Fruit fly (Drosophila melanogaster) whole organism, wandering third instar larva: ENCODE data around the gene CG6443.

Experiments
- CG9705 ChIP-seq: fragments of 200-800 bp; sonication (Bioruptor generic); optimal IDR thresholded peaks from 2 replicates; lab custom pipeline; 2018; ENCODE audit warnings: missing biosample characterization, mild to moderate bottlenecking, missing genetic modification characterization
- CrebA ChIP-seq: fragments of 200-800 bp; sonication (Bioruptor generic); optimal IDR thresholded peaks from 2 replicates; lab custom pipeline; 2016; ENCODE audit warnings: missing biosample characterization, mild to moderate bottlenecking, missing genetic modification characterization, borderline replicate concordance
- Dfd ChIP-seq: fragments of >200 bp; optimal IDR thresholded peaks from 2 replicates; lab custom pipeline; 2017; ENCODE audit warnings: missing biosample characterization, missing genetic modification characterization
- GATAd ChIP-seq: sonication (Bioruptor generic); optimal IDR thresholded peaks from 2 replicates; lab custom pipeline; 2016; ENCODE audit warnings: missing biosample characterization, missing genetic modification characterization
- Hnf4 ChIP-seq: fragments of 200-800 bp; sonication (Bioruptor generic); optimal IDR thresholded peaks from 2 replicates; lab custom pipeline; 2016; ENCODE audit warnings: missing biosample characterization, mild to moderate bottlenecking, missing genetic modification characterization
- N ChIP-seq: fragments of >200 bp; optimal IDR thresholded peaks from 2 replicates; lab custom pipeline; 2018; ENCODE audit warnings: missing biosample characterization, missing external identifiers, missing genetic modification characterization
- Vsx2 ChIP-seq: fragments of 200-300, 225-300 bp; sonication (Bioruptor generic); optimal IDR thresholded peaks from 2 replicates; lab custom pipeline; 2018; ENCODE audit warnings: missing biosample characterization, missing genetic modification characterization; ENCODE audit not compliant: partially characterized antibody
- brk ChIP-seq: fragments of 200-800 bp; sonication (Bioruptor generic); optimal IDR thresholded peaks from 2 replicates; lab custom pipeline; 2016; ENCODE audit warnings: missing biosample characterization, mild to moderate bottlenecking, missing genetic modification characterization
- dl ChIP-seq, 2 experiments: fragments of 175-275, 200-275 bp in 1 of 2; fragments of 200-275 bp in 1 of 2; sonication (Bioruptor generic); optimal IDR thresholded peaks; lab custom pipeline; 2018; ENCODE audit warnings: mild to moderate bottlenecking in 2 of 2, missing biosample characterization in 2 of 2, missing genetic modification characterization in 2 of 2, moderate library complexity in 2 of 2; ENCODE audit not compliant: partially characterized antibody in 2 of 2, insufficient read depth in 1 of 2
- fru ChIP-seq: fragments of 200-800 bp; sonication (Bioruptor generic); optimal IDR thresholded peaks from 3 replicates; lab custom pipeline; 2016; ENCODE audit warnings: missing biosample characterization, mild to moderate bottlenecking, missing genetic modification characterization
- pan ChIP-seq: fragments of >200 bp; optimal IDR thresholded peaks from 2 replicates; lab custom pipeline; 2017
- psq ChIP-seq: fragments of 200-800 bp; sonication (Bioruptor generic); optimal IDR thresholded peaks from 3 replicates; lab custom pipeline; 2017; ENCODE audit warnings: missing biosample characterization, mild to moderate bottlenecking, missing genetic modification characterization, moderate library complexity
- usp ChIP-seq: fragments of >200 bp; optimal IDR thresholded peaks from 2 replicates; lab custom pipeline; 2017; ENCODE audit warnings: missing biosample characterization, missing genetic modification characterization
- woc ChIP-seq: sonication (Bioruptor generic); optimal IDR thresholded peaks from 2 replicates; lab custom pipeline; 2016; ENCODE audit warnings: missing biosample characterization, mild to moderate bottlenecking, missing genetic modification characterization

DNA sequence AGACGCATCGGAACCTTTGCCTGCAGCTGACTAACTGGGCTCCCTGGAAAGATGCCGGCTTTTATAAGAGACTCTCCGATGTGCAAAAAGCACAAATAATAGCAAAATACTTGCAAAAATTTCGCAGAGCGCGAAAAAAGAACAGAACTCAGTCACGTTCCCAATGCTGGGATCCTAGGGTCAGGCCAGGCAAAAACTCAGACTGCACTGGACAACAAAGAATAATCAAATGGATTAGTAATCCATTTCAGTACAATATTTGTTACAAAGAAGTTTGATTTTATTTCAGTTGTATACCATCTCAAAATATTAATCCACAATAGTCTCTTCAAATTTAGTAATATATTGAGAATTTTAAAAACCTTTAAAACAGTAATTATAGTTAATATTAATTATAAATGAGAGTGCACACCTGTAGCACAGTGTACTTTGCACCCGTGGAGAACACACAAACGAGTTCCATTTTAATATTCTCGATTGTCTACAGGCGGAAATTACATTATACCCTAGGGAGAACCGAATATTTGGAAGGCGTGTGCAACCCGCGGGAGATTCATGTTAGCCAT, 34.6 kb upstream of the CG6443 start, which contains the start of gene CG17108:
- no peak for TF ChIP-seq usp (GFP tag; lab: Kevin White, UChicago)
- TF ChIP-seq N = no peak
- no peak for TF ChIP-seq GATAd
- TF ChIP-seq CrebA (GFP tag; lab: Kevin White, UChicago) = no peak
- TF ChIP-seq fru (GFP tag; lab: Kevin White, UChicago) = no peak
- no peak for TF ChIP-seq Hnf4
- TF ChIP-seq psq (GFP tag; lab: Kevin White, UChicago) = no peak
- TF ChIP-seq Dfd (GFP tag; lab: Kevin White, UChicago) = no peak
- no peak for TF ChIP-seq brk
- no peak for TF ChIP-seq Vsx2
- no peak for TF ChIP-seq woc (GFP tag; lab: Kevin White, UChicago)
- TF ChIP-seq dl (GFP tag; optimal IDR thresholded peaks at IDR 0.05; lab: Kevin White, UChicago; ENCODE audit: insufficient read depth in 1 of 2, partially characterized antibody in 2 of 2) = no peak
- TF ChIP-seq CG9705 (GFP tag; lab: Kevin White, UChicago) = no peak
- no peak for TF ChIP-seq pan
